Fruit fly (Drosophila melanogaster) whole organism, embryonic: ENCODE data around the gene Gpo3.

ENCODE experiments used
- B-H2 ChIP-seq: fragments of 200-800 bp; sonication (Bioruptor generic); optimal IDR thresholded peaks from 2 replicates; lab custom pipeline; 2018; ENCODE audit warnings: missing biosample characterization, mild to moderate bottlenecking, missing genetic modification characterization
- CG10543 ChIP-seq: fragments of 200-800 bp; sonication (Bioruptor generic); optimal IDR thresholded peaks from 3 replicates; lab custom pipeline; 2017; ENCODE audit warnings: missing biosample characterization, mild to moderate bottlenecking, missing genetic modification characterization, moderate library complexity
- CG10959 ChIP-seq: fragments of 200-800 bp; sonication (Bioruptor generic); IDR thresholded peaks from 2 replicates; pipeline ENCODE4 v1.3.6; 2022; ENCODE audit warnings: missing biosample characterization, missing genetic modification characterization
- CG12219 ChIP-seq: fragments of 200-800 bp; sonication (Bioruptor generic); optimal IDR thresholded peaks from 3 replicates; lab custom pipeline; 2018; ENCODE audit warnings: missing biosample characterization, mild to moderate bottlenecking, missing genetic modification characterization
- CG12659 ChIP-seq: fragments of 200-800 bp; sonication (Bioruptor generic); optimal IDR thresholded peaks from 3 replicates; lab custom pipeline; 2017; ENCODE audit warnings: mild to moderate bottlenecking, missing biosample characterization, missing genetic modification reagents, missing genetic modification characterization
- CG17385 ChIP-seq: fragments of 200-800 bp; sonication (Bioruptor generic); optimal IDR thresholded peaks from 3 replicates; lab custom pipeline; 2018; ENCODE audit warnings: missing biosample characterization, mild to moderate bottlenecking, missing genetic modification characterization
- CG1832 ChIP-seq: fragments of 200-800 bp; sonication (Bioruptor generic); optimal IDR thresholded peaks from 2 replicates; lab custom pipeline; 2017; ENCODE audit warnings: missing biosample characterization, mild to moderate bottlenecking, missing genetic modification characterization, inconsistent platforms
- CG3163 ChIP-seq: fragments of 200-800 bp; sonication (Bioruptor generic); optimal IDR thresholded peaks from 3 replicates; lab custom pipeline; 2016; ENCODE audit warnings: missing biosample characterization, missing genetic modification characterization
- CG4282 ChIP-seq: fragments of 200-800 bp; sonication (Bioruptor generic); optimal IDR thresholded peaks from 2 replicates; lab custom pipeline; 2016; ENCODE audit warnings: missing biosample characterization, missing genetic modification characterization
- CG4360 ChIP-seq: fragments of 200-800 bp; sonication (Bioruptor generic); IDR thresholded peaks from 2 replicates; pipeline ENCODE4 v1.3.6; 2022; ENCODE audit warnings: missing biosample characterization, missing genetic modification characterization
- CG4617 ChIP-seq: fragments of 200-800 bp; sonication (Bioruptor generic); optimal IDR thresholded peaks from 3 replicates; lab custom pipeline; 2016; ENCODE audit warnings: missing biosample characterization, missing genetic modification characterization, borderline replicate concordance
- CG6654 ChIP-seq: fragments of 200-800 bp; sonication (Bioruptor generic); optimal IDR thresholded peaks from 2 replicates; lab custom pipeline; 2017; ENCODE audit warnings: missing biosample characterization, mild to moderate bottlenecking, missing genetic modification characterization
- CG7745 ChIP-seq: fragments of 200-800 bp; sonication (Bioruptor generic); optimal IDR thresholded peaks from 2 replicates; lab custom pipeline; 2018; ENCODE audit warnings: missing biosample characterization, mild to moderate bottlenecking, missing genetic modification characterization, moderate library complexity
- CG8290 ChIP-seq, 3 experiments: fragments of 200-800 bp; sonication (Bioruptor generic); optimal IDR thresholded peaks; 2 replicates each; lab custom pipeline; 2016 to 2019; ENCODE audit warnings: missing biosample characterization in 3 of 3, missing genetic modification characterization in 3 of 3, mild to moderate bottlenecking in 2 of 3, moderate library complexity in 1 of 3
- CG9437 ChIP-seq: fragments of 200-800 bp; sonication (Bioruptor generic); optimal IDR thresholded peaks from 2 replicates; lab custom pipeline; 2018; ENCODE audit warnings: missing biosample characterization, mild to moderate bottlenecking, missing genetic modification characterization
- CG9876 ChIP-seq: fragments of 200-800 bp; sonication (Bioruptor generic); optimal IDR thresholded peaks from 2 replicates; lab custom pipeline; 2016; ENCODE audit warnings: missing biosample characterization, missing genetic modification characterization
- Camta ChIP-seq: fragments of 200-800 bp; sonication (Bioruptor generic); optimal IDR thresholded peaks from 2 replicates; lab custom pipeline; 2016; ENCODE audit warnings: missing biosample characterization, missing genetic modification characterization
- Dek ChIP-seq: fragments of 200-800 bp; sonication (Bioruptor generic); optimal IDR thresholded peaks from 3 replicates; lab custom pipeline; 2019; ENCODE audit warnings: missing biosample characterization, mild to moderate bottlenecking, missing genetic modification characterization, moderate library complexity
- Hand ChIP-seq: fragments of 200-800 bp; sonication (Bioruptor generic); optimal IDR thresholded peaks from 2 replicates; lab custom pipeline; 2017; ENCODE audit warnings: mild to moderate bottlenecking, missing biosample characterization, missing genetic modification reagents, missing genetic modification characterization
- Hr78 ChIP-seq, 2 experiments: fragments of 200-800 bp in 1 of 2; fragments of >200 bp in 1 of 2; sonication (Bioruptor generic) in 1 of 2; optimal IDR thresholded peaks; 2 replicates each; lab custom pipeline; 2017 to 2019; ENCODE audit warnings: missing biosample characterization in 2 of 2, missing genetic modification characterization in 2 of 2, mild to moderate bottlenecking in 1 of 2, moderate library complexity in 1 of 2
- Nf-YC ChIP-seq: fragments of 200-800 bp; optimal IDR thresholded peaks from 3 replicates; lab custom pipeline; 2019; ENCODE audit warnings: missing biosample characterization, mild to moderate bottlenecking, missing genetic modification characterization, moderate library complexity
- Scr ChIP-seq: fragments of 200-800 bp; sonication (Bioruptor generic); IDR thresholded peaks from 2 replicates; pipeline ENCODE4 v1.3.6; 2022; ENCODE audit warnings: missing biosample characterization, missing genetic modification characterization; ENCODE audit not compliant: partially characterized antibody
- Sox102F ChIP-seq: fragments of 200-800 bp; sonication (Bioruptor generic); optimal IDR thresholded peaks from 2 replicates; lab custom pipeline; 2018; ENCODE audit warnings: missing biosample characterization, mild to moderate bottlenecking, missing genetic modification characterization, moderate library complexity
- Sry-δ ChIP-seq: fragments of 200-800 bp; sonication (Bioruptor generic); optimal IDR thresholded peaks from 2 replicates; lab custom pipeline; 2016; ENCODE audit warnings: missing biosample characterization, missing genetic modification characterization
- Taf1 ChIP-seq: fragments of 200-800 bp; sonication (Bioruptor generic); IDR thresholded peaks from 2 replicates; pipeline ENCODE4 v1.3.6; 2022; ENCODE audit warnings: missing biosample characterization, missing genetic modification characterization
- Tbp ChIP-seq: fragments of >200 bp; optimal IDR thresholded peaks from 2 replicates; lab custom pipeline; 2018; ENCODE audit warnings: missing biosample characterization, missing genetic modification characterization
- bbx ChIP-seq: fragments of 200-800 bp; sonication (Bioruptor generic); IDR thresholded peaks from 2 replicates; pipeline ENCODE4 v1.3.6; 2022; ENCODE audit warnings: missing biosample characterization, missing genetic modification characterization; ENCODE audit not compliant: partially characterized antibody
- btn ChIP-seq: fragments of 200-800 bp; sonication (Bioruptor generic); optimal IDR thresholded peaks from 2 replicates; lab custom pipeline; 2016; ENCODE audit warnings: missing biosample characterization, missing genetic modification characterization
- cg ChIP-seq: fragments of 200-800 bp; sonication (Bioruptor generic); optimal IDR thresholded peaks from 3 replicates; lab custom pipeline; 2019; ENCODE audit warnings: missing biosample characterization, mild to moderate bottlenecking, missing genetic modification characterization, moderate library complexity
- crp ChIP-seq, 2 experiments: fragments of 200-800 bp; sonication (Bioruptor generic); optimal IDR thresholded peaks; 2 replicates in 1 of 2; 3 replicates in 1 of 2; lab custom pipeline; 2017; ENCODE audit warnings: missing biosample characterization in 2 of 2, missing genetic modification characterization in 2 of 2, mild to moderate bottlenecking in 1 of 2, moderate library complexity in 1 of 2
- dan ChIP-seq: fragments of 200-800 bp; sonication (Bioruptor generic); IDR thresholded peaks from 2 replicates; pipeline ENCODE4 v1.3.6; 2022; ENCODE audit warnings: missing biosample characterization, missing genetic modification characterization
- ewg ChIP-seq: fragments of 200-800 bp; sonication (Bioruptor generic); optimal IDR thresholded peaks from 3 replicates; lab custom pipeline; 2017; ENCODE audit warnings: mild to moderate bottlenecking, missing biosample characterization, missing genetic modification reagents, missing genetic modification characterization
- fd3F ChIP-seq: fragments of 200-800 bp; sonication (Bioruptor generic); optimal IDR thresholded peaks from 2 replicates; lab custom pipeline; 2018; ENCODE audit warnings: missing biosample characterization, mild to moderate bottlenecking, missing genetic modification characterization, moderate library complexity
- fu2 ChIP-seq: fragments of 200-800 bp; sonication (Bioruptor generic); optimal IDR thresholded peaks from 2 replicates; lab custom pipeline; 2016; ENCODE audit warnings: missing biosample characterization, missing genetic modification characterization
- gce ChIP-seq: fragments of 200-800 bp; sonication (Bioruptor generic); IDR thresholded peaks from 3 replicates; pipeline ENCODE4 v1.3.6; 2022; ENCODE audit warnings: missing biosample characterization, missing genetic modification characterization
- hbn ChIP-seq: fragments of 200-800 bp; sonication (Bioruptor generic); IDR thresholded peaks from 2 replicates; pipeline ENCODE4 v1.3.6; 2022; ENCODE audit warnings: missing biosample characterization, missing genetic modification characterization; ENCODE audit not compliant: partially characterized antibody
- kay ChIP-seq: fragments of 200-800 bp; sonication (Bioruptor generic); optimal IDR thresholded peaks from 2 replicates; lab custom pipeline; 2016; ENCODE audit warnings: missing biosample characterization, missing genetic modification characterization
- ken ChIP-seq: fragments of 200-800 bp; sonication (Bioruptor generic); IDR thresholded peaks from 3 replicates; pipeline ENCODE4 v1.3.6; 2022; ENCODE audit warnings: missing biosample characterization, missing genetic modification characterization
- lmd ChIP-seq: fragments of 200-800 bp; sonication (Bioruptor generic); IDR thresholded peaks from 2 replicates; pipeline ENCODE4 v1.3.6; 2022; ENCODE audit warnings: missing biosample characterization, missing genetic modification characterization
- onecut ChIP-seq: fragments of 200-800 bp; sonication (Bioruptor generic); IDR thresholded peaks from 2 replicates; pipeline ENCODE4 v1.3.6; 2022; ENCODE audit warnings: missing biosample characterization, missing genetic modification characterization
- pho ChIP-seq: fragments of 200-800 bp; sonication (Bioruptor generic); optimal IDR thresholded peaks from 2 replicates; lab custom pipeline; 2016; ENCODE audit warnings: missing biosample characterization, missing genetic modification characterization
- pzg ChIP-seq: fragments of 200-800 bp; sonication (Bioruptor generic); optimal IDR thresholded peaks from 3 replicates; lab custom pipeline; 2018; ENCODE audit warnings: missing biosample characterization, mild to moderate bottlenecking, missing genetic modification characterization, moderate library complexity
- sc ChIP-seq, 3 experiments: fragments of >200 bp in 2 of 3; fragments of 200-800 bp in 1 of 3; sonication (Bioruptor generic) in 1 of 3; optimal IDR thresholded peaks; 2 replicates in 2 of 3; 3 replicates in 1 of 3; lab custom pipeline; 2017; ENCODE audit warnings: mild to moderate bottlenecking in 1 of 3, missing biosample characterization in 1 of 3, missing genetic modification characterization in 1 of 3, missing genetic modification reagents in 1 of 3
- sisA ChIP-seq: fragments of 200-800 bp; sonication (Bioruptor generic); IDR thresholded peaks from 2 replicates; pipeline ENCODE4 v1.3.6; 2022; ENCODE audit warnings: missing biosample characterization, missing genetic modification characterization
- tgo ChIP-seq: fragments of 200-800 bp; sonication (Bioruptor generic); IDR thresholded peaks from 3 replicates; pipeline ENCODE4 v1.3.6; 2022; ENCODE audit warnings: missing biosample characterization, missing genetic modification characterization
- tio ChIP-seq: fragments of 200-800 bp; sonication (Bioruptor generic); optimal IDR thresholded peaks from 2 replicates; lab custom pipeline; 2017; ENCODE audit warnings: missing biosample characterization, missing genetic modification characterization, inconsistent platforms
- trem ChIP-seq: fragments of 200-800 bp; optimal IDR thresholded peaks from 3 replicates; lab custom pipeline; 2019; ENCODE audit warnings: missing biosample characterization, mild to moderate bottlenecking, missing genetic modification characterization, moderate library complexity
- zen2 ChIP-seq: fragments of 200-800 bp; sonication (Bioruptor generic); IDR thresholded peaks from 3 replicates; pipeline ENCODE4 v1.3.6; 2022; ENCODE audit warnings: missing biosample characterization, missing genetic modification characterization; ENCODE audit not compliant: partially characterized antibody

Gpo3 gene

DNA sequence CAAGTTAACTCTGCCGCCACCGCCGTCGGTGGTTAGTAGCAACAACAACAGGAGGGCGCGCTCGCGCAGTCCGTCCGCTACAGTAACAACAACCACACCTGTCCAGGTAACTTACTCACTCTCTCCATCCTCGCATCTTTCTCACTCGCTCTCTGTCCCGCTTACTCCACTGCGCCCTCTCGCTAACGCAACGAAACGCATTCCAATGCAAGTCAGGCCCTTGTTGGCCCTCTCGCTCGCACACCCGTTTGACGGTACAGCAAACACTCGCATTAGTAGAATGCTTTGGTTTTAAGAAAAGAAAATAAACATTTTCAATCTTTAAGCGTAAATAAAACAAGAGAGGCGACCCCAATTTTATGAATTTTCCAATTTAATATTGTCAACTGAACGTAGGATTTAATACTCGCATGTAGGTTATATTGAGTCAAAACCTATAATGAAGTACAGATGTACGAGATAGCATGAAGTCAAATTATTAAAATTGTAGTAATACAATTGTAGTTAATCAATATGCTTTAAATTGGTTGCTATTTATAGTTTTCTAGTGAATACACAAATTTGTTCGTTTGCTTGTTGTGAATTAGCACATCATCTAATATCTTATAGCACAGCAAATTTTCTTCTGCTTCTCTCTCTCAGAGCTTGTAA, 41.9 kb upstream of the Gpo3 start (continued):
- TF ChIP-seq ewg (no peak), CG10959 (no peak), gce (GFP tag; lab: Robert Waterston, UW) (no peak), B-H2 (GFP tag; lab: Kevin White, UChicago) (no peak), CG8290 (GFP tag; optimal IDR thresholded peaks at IDR 0.05; lab: Kevin White, UChicago) (no peak), CG8290 (tag; optimal IDR thresholded peaks at IDR 0.05; lab: Kevin White, UChicago) (no peak), Sox102F (GFP tag; lab: Kevin White, UChicago) (peak; percentile 32), trem (no peak), Dek (tag; lab: Kevin White, UChicago) (no peak), Scr (no peak), CG10543 (GFP tag; lab: Kevin White, UChicago) (no peak), Camta (GFP tag; lab: Kevin White, UChicago) (peak; percentile 12), onecut (GFP tag; lab: Robert Waterston, UW) (no peak), btn (GFP tag; lab: Kevin White, UChicago) (no peak), pzg (GFP tag; lab: Kevin White, UChicago) (no peak), crp (GFP tag; optimal IDR thresholded peaks at IDR 0.05; lab: Kevin White, UChicago) (no peak), fu2 (GFP tag; lab: Kevin White, UChicago) (no peak), Nf-YC (no peak), CG3163 (no peak), CG12659 (peak; percentile 21), CG1832 (GFP tag; lab: Kevin White, UChicago) (peak; percentile 75), lmd (GFP tag; lab: Robert Waterston, UW) (no peak), sc (optimal IDR thresholded peaks at IDR 0.05; lab: Kevin White, UChicago) (no peak), sc (GFP tag; optimal IDR thresholded peaks at IDR 0.05; lab: Kevin White, UChicago) (peak; percentile 17), Hr78 (GFP tag; optimal IDR thresholded peaks at IDR 0.05; lab: Kevin White, UChicago) (no peak), kay (no peak), Taf1 (GFP tag; lab: Robert Waterston, UW) (0 out of 2 replicates have a peak, but pooled peaks have one; percentile 13), hbn (GFP tag; lab: Robert Waterston, UW) (no peak), CG9437 (GFP tag; lab: Kevin White, UChicago) (no peak), bbx (0 out of 2 replicates have a peak, but pooled peaks have one; percentile 28), zen2 (GFP tag; lab: Robert Waterston, UW) (no peak), CG17385 (GFP tag; lab: Kevin White, UChicago) (peak; percentile 24), CG7745 (no peak), Hand (GFP tag; lab: Kevin White, UChicago) (no peak), dan (no peak), Tbp (no peak), sisA (GFP tag; lab: Robert Waterston, UW) (0 out of 2 replicates have a peak, but pooled peaks have one; percentile 11), tio (peak; percentile 6), CG4360 (GFP tag; lab: Robert Waterston, UW) (peak; percentile 100), CG4617 (GFP tag; lab: Kevin White, UChicago) (no peak), Sry-δ (GFP tag; lab: Kevin White, UChicago) (no peak), cg (GFP tag; lab: Kevin White, UChicago) (no peak), CG6654 (no peak), ken (GFP tag; lab: Robert Waterston, UW) (peak; percentile 56; the same call in 1 of the 3 replicates), CG12219 (GFP tag; lab: Kevin White, UChicago) (no peak), CG4282 (GFP tag; lab: Kevin White, UChicago) (no peak), fd3F (GFP tag; lab: Kevin White, UChicago) (no peak), pho (GFP tag; lab: Kevin White, UChicago) (no peak), CG9876 (GFP tag; lab: Kevin White, UChicago) (no peak), tgo (GFP tag; lab: Robert Waterston, UW) (peak; percentile 42; the same call in 1 of the 3 replicates)
